Worm (Caenorhabditis elegans): ENCODE measurements around the gene coq-6.

Gene coq-6

ce11 chrV:9340318-9340717, 3.8 kb downstream of the coq-6 start (continued):
- no peak for TF ChIP-seq B0035.1 (tag; optimal IDR thresholded peaks at IDR 0.05)
- no peak for TF ChIP-seq lsy-27 (tag; optimal IDR thresholded peaks at IDR 0.05; ENCODE audit: borderline replicate concordance, insufficient read depth)
- no peak for TF ChIP-seq him-1 (tag; optimal IDR thresholded peaks at IDR 0.05)
- TF ChIP-seq tbx-9 (tag; optimal IDR thresholded peaks at IDR 0.05; ENCODE audit: borderline replicate concordance), result no peak
- TF ChIP-seq F57A8.1 (GFP tag; optimal IDR thresholded peaks at IDR 0.05), result no peak
- TF ChIP-seq bed-1 (GFP tag; IDR thresholded peaks at IDR 0.05), result 0 out of 2 replicates have a peak, but pooled peaks have one; percentile 23
- TF ChIP-seq nhr-90 (tag; optimal IDR thresholded peaks at IDR 0.05), result no peak
- no peak for TF ChIP-seq snpc-1.3 (tag; optimal IDR thresholded peaks at IDR 0.05; ENCODE audit: insufficient read depth)
- peak; percentile 59; the same call in 1 of the 2 replicates for TF ChIP-seq hsf-1 (GFP tag; IDR thresholded peaks at IDR 0.05)
- TF ChIP-seq die-1 (tag; optimal IDR thresholded peaks at IDR 0.05), result no peak
- no peak for TF ChIP-seq egl-18 (GFP tag; IDR thresholded peaks at IDR 0.05)
- TF ChIP-seq nfyb-1 (GFP tag; IDR thresholded peaks at IDR 0.05), result peak; percentile 86
- no peak for TF ChIP-seq B0261.1 (tag; optimal IDR thresholded peaks at IDR 0.05)
- peak; percentile 8 for TF ChIP-seq K12H6.12 (tag; optimal IDR thresholded peaks at IDR 0.05)
- TF ChIP-seq F22D6.2 (tag; optimal IDR thresholded peaks at IDR 0.05), result no peak
- 0 out of 2 replicates have a peak, but pooled peaks have one; percentile 4 for TF ChIP-seq zfh-2 (GFP tag; conservative IDR thresholded peaks at IDR 0.05)
- peak; percentile 88 for TF ChIP-seq Y95B8A.8 (GFP tag; IDR thresholded peaks at IDR 0.05)
- peak; percentile 28; the same call in 1 of the 2 replicates for TF ChIP-seq ztf-28 (GFP tag; IDR thresholded peaks at IDR 0.05)
- no peak for TF ChIP-seq lir-1 (GFP tag; conservative IDR thresholded peaks at IDR 0.05)
- TF ChIP-seq F39B2.1 (GFP tag; IDR thresholded peaks at IDR 0.05), result peak; percentile 50; the same call in 1 of the 2 replicates
- no peak for TF ChIP-seq zim-3 (tag; optimal IDR thresholded peaks at IDR 0.05)
- TF ChIP-seq snpc-1.1 (tag; optimal IDR thresholded peaks at IDR 0.05; ENCODE audit: insufficient read depth), result no peak
- TF ChIP-seq aptf-2 (GFP tag; conservative IDR thresholded peaks at IDR 0.05), result 0 out of 2 replicates have a peak, but pooled peaks have one; percentile 27
- 0 out of 2 replicates have a peak, but pooled peaks have one; percentile 24 for TF ChIP-seq Y67H2A.10 (GFP tag; conservative IDR thresholded peaks at IDR 0.05)
- no peak for TF ChIP-seq madf-10 (tag; optimal IDR thresholded peaks at IDR 0.05)
- TF ChIP-seq lin-35 (GFP tag; optimal IDR thresholded peaks at IDR 0.05), result peak in 1 of 3 experiments; percentile 49
- TF ChIP-seq nhr-120 (GFP tag; IDR thresholded peaks at IDR 0.05), result 0 out of 2 replicates have a peak, but pooled peaks have one; percentile 43
- 0 out of 2 replicates have a peak, but pooled peaks have one; percentile 54 for TF ChIP-seq hmg-20 (GFP tag; IDR thresholded peaks at IDR 0.05)
- TF ChIP-seq dpff-1 (tag; optimal IDR thresholded peaks at IDR 0.05), result no peak
- TF ChIP-seq akir-1 (GFP tag; optimal IDR thresholded peaks at IDR 0.05), result no peak
- TF ChIP-seq mel-28 (tag; optimal IDR thresholded peaks at IDR 0.05; ENCODE audit: borderline replicate concordance), result peak; percentile 21
- no peak for TF ChIP-seq F33H1.4 (GFP tag; IDR thresholded peaks at IDR 0.05)
- peak; percentile 80 for TF ChIP-seq madf-3 (GFP tag; IDR thresholded peaks at IDR 0.05)
- no peak for TF ChIP-seq ztf-22 (GFP tag; optimal IDR thresholded peaks at IDR 0.05)
- TF ChIP-seq nfya-2 (GFP tag; IDR thresholded peaks at IDR 0.05), result peak; percentile 81
- no peak for TF ChIP-seq madf-8 (GFP tag; conservative IDR thresholded peaks at IDR 0.05)
- TF ChIP-seq cebp-2 (GFP tag; IDR thresholded peaks at IDR 0.05), result peak; percentile 97
- TF ChIP-seq hlh-26 (GFP tag; conservative IDR thresholded peaks at IDR 0.05), result no peak
- TF ChIP-seq T26A5.8 (tag; optimal IDR thresholded peaks at IDR 0.05), result no peak
